Fruit fly (Drosophila melanogaster) whole organism, wandering third instar larva: ENCODE measurements around the gene CG9747.

ENCODE experiments used
- Abd-B ChIP-seq: fragments of >200 bp; optimal IDR thresholded peaks from 2 replicates; lab custom pipeline; 2017; ENCODE audit warnings: missing biosample characterization, missing genetic modification characterization
- Dfd ChIP-seq: fragments of >200 bp; optimal IDR thresholded peaks from 2 replicates; lab custom pipeline; 2017; ENCODE audit warnings: missing biosample characterization, missing genetic modification characterization
- HLH106 ChIP-seq: fragments of 200-800 bp; optimal IDR thresholded peaks from 3 replicates; lab custom pipeline; 2019; ENCODE audit warnings: missing biosample characterization, mild to moderate bottlenecking, missing genetic modification characterization, moderate library complexity
- brk ChIP-seq: fragments of 200-800 bp; sonication (Bioruptor generic); optimal IDR thresholded peaks from 2 replicates; lab custom pipeline; 2016; ENCODE audit warnings: missing biosample characterization, mild to moderate bottlenecking, missing genetic modification characterization
- dsf ChIP-seq: sonication (Bioruptor generic); optimal IDR thresholded peaks from 2 replicates; lab custom pipeline; 2016; ENCODE audit warnings: missing biosample characterization, missing genetic modification characterization, borderline replicate concordance
- h ChIP-seq: fragments of 200-800 bp; sonication (Bioruptor generic); optimal IDR thresholded peaks from 3 replicates; lab custom pipeline; 2016; ENCODE audit warnings: missing biosample characterization, mild to moderate bottlenecking, missing genetic modification characterization
- pan ChIP-seq: fragments of >200 bp; optimal IDR thresholded peaks from 2 replicates; lab custom pipeline; 2017
- usp ChIP-seq: fragments of >200 bp; optimal IDR thresholded peaks from 2 replicates; lab custom pipeline; 2017; ENCODE audit warnings: missing biosample characterization, missing genetic modification characterization
- woc ChIP-seq: sonication (Bioruptor generic); optimal IDR thresholded peaks from 2 replicates; lab custom pipeline; 2016; ENCODE audit warnings: missing biosample characterization, mild to moderate bottlenecking, missing genetic modification characterization

- no peak for TF ChIP-seq Abd-B (GFP tag; lab: Kevin White, UChicago)
- no peak for TF ChIP-seq Dfd (GFP tag; lab: Kevin White, UChicago)
- TF ChIP-seq pan (lab: Kevin White, UChicago) = no peak
- no peak for TF ChIP-seq h (GFP tag; lab: Kevin White, UChicago)
- TF ChIP-seq brk = no peak
- no peak for TF ChIP-seq usp
- TF ChIP-seq dsf (GFP tag; lab: Kevin White, UChicago) = no peak
- no peak for TF ChIP-seq woc (GFP tag; lab: Kevin White, UChicago)
- TF ChIP-seq HLH106 (tag; lab: Kevin White, UChicago) = no peak
Observed at dm6 chr3R:30205946-30206345, 14.9 kb upstream of the CG9747 start.
